4 fruit fly cellular contexts compared by ENCODE assay signal in genomic region chr2L:1751953-1752352, dm6.
TF ChIP-seq lines count a peak whose summit lies in the region.

Gene CG17712 (minus strand): TSS chr2L:1752122.
Gene CG17648 (plus strand): TSS chr2L:1752308.

- TF ChIP-seq CTCF in whole organism, embryonic (GFP tag; optimal IDR thresholded peaks at IDR 0.05; lab: Kevin White, UChicago) = no peak

TF ChIP-seq in whole organism, adult, 20 proteins besides CTCF, POLR2A, EP300 and RAD21:
- no peak for TF ChIP-seq cic (GFP tag; optimal IDR thresholded peaks at IDR 0.05; lab: Kevin White, UChicago)
- TF ChIP-seq bab1 (GFP tag; optimal IDR thresholded peaks at IDR 0.05; lab: Kevin White, UChicago) = peak; percentile 23

TF ChIP-seq in whole organism, embryonic, 481 proteins besides CTCF, POLR2A, EP300 and RAD21 (continues in another document):
- TF ChIP-seq CG8765 (GFP tag; IDR thresholded peaks at IDR 0.05; lab: Robert Waterston, UW) = no peak
- peak; percentile 88 for TF ChIP-seq amos (GFP tag; IDR thresholded peaks at IDR 0.05; lab: Robert Waterston, UW; ENCODE audit: partially characterized antibody)
- TF ChIP-seq CG9797 (GFP tag; optimal IDR thresholded peaks at IDR 0.05; lab: Kevin White, UChicago) = no peak
- TF ChIP-seq CG6854 (GFP tag; optimal IDR thresholded peaks at IDR 0.05; lab: Kevin White, UChicago) = no peak
- TF ChIP-seq CG10979 (tag; optimal IDR thresholded peaks at IDR 0.05; lab: Kevin White, UChicago) = no peak
- no peak for TF ChIP-seq Six4 (GFP tag; optimal IDR thresholded peaks at IDR 0.05; lab: Kevin White, UChicago)
- no peak for TF ChIP-seq psq (GFP tag; optimal IDR thresholded peaks at IDR 0.05; lab: Kevin White, UChicago)
- no peak for TF ChIP-seq sima (GFP tag; optimal IDR thresholded peaks at IDR 0.05; lab: Kevin White, UChicago)
- no peak for TF ChIP-seq CG12659 (GFP tag; optimal IDR thresholded peaks at IDR 0.05; lab: Kevin White, UChicago)
- no peak for TF ChIP-seq gce (GFP tag; IDR thresholded peaks at IDR 0.05; lab: Robert Waterston, UW)
- no peak for TF ChIP-seq CG33557 (GFP tag; optimal IDR thresholded peaks at IDR 0.05; lab: Kevin White, UChicago)
- no peak for TF ChIP-seq CG9609 (GFP tag; optimal IDR thresholded peaks at IDR 0.05; lab: Kevin White, UChicago)
- no peak for TF ChIP-seq CG7556 (GFP tag; optimal IDR thresholded peaks at IDR 0.05; lab: Kevin White, UChicago)
- TF ChIP-seq CG13424 (tag; optimal IDR thresholded peaks at IDR 0.05; lab: Kevin White, UChicago) = no peak
- TF ChIP-seq ac (GFP tag; optimal IDR thresholded peaks at IDR 0.05; lab: Kevin White, UChicago) = no peak
- TF ChIP-seq CG2129 (GFP tag; IDR thresholded peaks at IDR 0.05; lab: Robert Waterston, UW; ENCODE audit: partially characterized antibody) = peak; percentile 51
- TF ChIP-seq CG7357 (GFP tag; IDR thresholded peaks at IDR 0.05; lab: Robert Waterston, UW) = no peak
- no peak for TF ChIP-seq Dad (GFP tag; optimal IDR thresholded peaks at IDR 0.05; lab: Kevin White, UChicago)
- no peak for TF ChIP-seq CG10209 (GFP tag; optimal IDR thresholded peaks at IDR 0.05; lab: Kevin White, UChicago)
- TF ChIP-seq CG17359 (tag; optimal IDR thresholded peaks at IDR 0.05; lab: Kevin White, UChicago) = no peak
- TF ChIP-seq CG32772 (GFP tag; IDR thresholded peaks at IDR 0.05; lab: Robert Waterston, UW) = no peak
- TF ChIP-seq CG30431 (GFP tag; optimal IDR thresholded peaks at IDR 0.05; lab: Kevin White, UChicago) = no peak
- no peak for TF ChIP-seq pan (optimal IDR thresholded peaks at IDR 0.05; lab: Kevin White, UChicago)
- TF ChIP-seq pan (GFP tag; optimal IDR thresholded peaks at IDR 0.05 in 1 of 2, IDR thresholded peaks at IDR 0.05 in 1 of 2) = no peak
- no peak for TF ChIP-seq sug (tag; optimal IDR thresholded peaks at IDR 0.05; lab: Kevin White, UChicago)
- TF ChIP-seq B-H1 (GFP tag; IDR thresholded peaks at IDR 0.05; lab: Robert Waterston, UW) = no peak
- TF ChIP-seq CG8290 (GFP tag; optimal IDR thresholded peaks at IDR 0.05; lab: Kevin White, UChicago) = no peak
- peak in 1 of 2 experiments; percentile 16 for TF ChIP-seq CG8290 (tag; optimal IDR thresholded peaks at IDR 0.05; lab: Kevin White, UChicago)
- no peak for TF ChIP-seq HLH3B (GFP tag; IDR thresholded peaks at IDR 0.05; lab: Robert Waterston, UW)
- TF ChIP-seq MTF-1 (GFP tag; optimal IDR thresholded peaks at IDR 0.05; lab: Kevin White, UChicago; ENCODE audit: borderline replicate concordance) = no peak
- TF ChIP-seq Mad (GFP tag; optimal IDR thresholded peaks at IDR 0.05; lab: Kevin White, UChicago) = no peak

TF ChIP-seq in whole organism, prepupa, 60 proteins besides CTCF, POLR2A, EP300 and RAD21:
- TF ChIP-seq salr (GFP tag; optimal IDR thresholded peaks at IDR 0.05; lab: Kevin White, UChicago) (no peak), Lpt (GFP tag; optimal IDR thresholded peaks at IDR 0.05; lab: Kevin White, UChicago) (no peak), CG34406 (GFP tag; optimal IDR thresholded peaks at IDR 0.05; lab: Kevin White, UChicago) (no peak), CG6163 (GFP tag; IDR thresholded peaks at IDR 0.05; lab: Robert Waterston, UW) (no peak), fkh (GFP tag; optimal IDR thresholded peaks at IDR 0.05; lab: Kevin White, UChicago) (peak; percentile 89), Ets21C (GFP tag; optimal IDR thresholded peaks at IDR 0.05; lab: Kevin White, UChicago) (no peak)

TF ChIP-seq in whole organism, wandering third instar larva, 38 proteins besides CTCF, POLR2A, EP300 and RAD21:
- TF ChIP-seq Myc (optimal IDR thresholded peaks at IDR 0.05; lab: Kevin White, UChicago) (peak; percentile 46), woc (GFP tag; optimal IDR thresholded peaks at IDR 0.05; lab: Kevin White, UChicago) (peak; percentile 32), Rel (GFP tag; optimal IDR thresholded peaks at IDR 0.05; lab: Kevin White, UChicago) (no peak), Rel (tag; optimal IDR thresholded peaks at IDR 0.05; lab: Kevin White, UChicago) (no peak)
